Fruit fly (Drosophila melanogaster): Measurements from ENCODE around the gene Npc2a.

Npc2a gene

dm6 chr2L:2035941-2036340 lies 47.9 kb downstream of the Npc2a start, which contains the start of gene CG42296:
Gene CG42296, minus strand, starts transcription at chr2L:2036041.
- TF ChIP-seq cic (GFP tag; optimal IDR thresholded peaks at IDR 0.05) = no peak
- no peak for TF ChIP-seq CG1620 (GFP tag; optimal IDR thresholded peaks at IDR 0.05)
- no peak for TF ChIP-seq kay (GFP tag; ENCODE audit: borderline replicate concordance)
- TF ChIP-seq Clk (GFP tag; optimal IDR thresholded peaks at IDR 0.05) = no peak
- no peak for TF ChIP-seq CG33017 (tag; optimal IDR thresholded peaks at IDR 0.05)

- TF ChIP-seq kay (GFP tag; ENCODE audit: borderline replicate concordance) (no peak), Crg-1 (GFP tag; optimal IDR thresholded peaks at IDR 0.05) (no peak)
Measured at dm6 chr2L:2037165-2037550, 49.1 kb downstream of the Npc2a start, which contains the start of gene lectin-22C. Gene lectin-22C, minus strand, starts transcription at chr2L:2037265.

dm6 chr2L:2037551-2038252 lies 49.6 kb downstream of the Npc2a start:
- peak; percentile 94 for TF ChIP-seq tj (GFP tag; optimal IDR thresholded peaks at IDR 0.05)
- peak; percentile 16 for TF ChIP-seq pad (GFP tag; optimal IDR thresholded peaks at IDR 0.05)
- TF ChIP-seq bab1 (GFP tag; optimal IDR thresholded peaks at IDR 0.05) = peak; percentile 62
- TF ChIP-seq CG7045 (GFP tag; optimal IDR thresholded peaks at IDR 0.05) = no peak
- TF ChIP-seq kay (GFP tag; ENCODE audit: borderline replicate concordance) = no peak
- TF ChIP-seq CG7101 (tag; optimal IDR thresholded peaks at IDR 0.05) = peak; percentile 31
- peak; percentile 28 for TF ChIP-seq CG12768 (GFP tag; optimal IDR thresholded peaks at IDR 0.05)
- no peak for TF ChIP-seq CG33017 (tag; optimal IDR thresholded peaks at IDR 0.05)
- no peak for TF ChIP-seq CG11617 (GFP tag; optimal IDR thresholded peaks at IDR 0.05)
- TF ChIP-seq Clk (GFP tag; optimal IDR thresholded peaks at IDR 0.05) = no peak
- no peak for TF ChIP-seq CG5204 (GFP tag; optimal IDR thresholded peaks at IDR 0.05)
- no peak for TF ChIP-seq toe (GFP tag; optimal IDR thresholded peaks at IDR 0.05)
- peak; percentile 32 for TF ChIP-seq CG1620 (GFP tag; optimal IDR thresholded peaks at IDR 0.05)
- no peak for TF ChIP-seq ovo (GFP tag; optimal IDR thresholded peaks at IDR 0.05)
- TF ChIP-seq Mnt (GFP tag; optimal IDR thresholded peaks at IDR 0.05) = peak; percentile 26
- TF ChIP-seq cnc (optimal IDR thresholded peaks at IDR 0.05) = no peak
- TF ChIP-seq CG14711 (tag; optimal IDR thresholded peaks at IDR 0.05) = peak; percentile 64
- TF ChIP-seq Crg-1 (GFP tag; optimal IDR thresholded peaks at IDR 0.05) = peak; percentile 46
- TF ChIP-seq Hr96 (GFP tag; optimal IDR thresholded peaks at IDR 0.05) = peak; percentile 26
- no peak for TF ChIP-seq cic (GFP tag; optimal IDR thresholded peaks at IDR 0.05)
